Worm (Caenorhabditis elegans): ENCODE measurements around the gene gsp-2.

Gene gsp-2

DNA sequence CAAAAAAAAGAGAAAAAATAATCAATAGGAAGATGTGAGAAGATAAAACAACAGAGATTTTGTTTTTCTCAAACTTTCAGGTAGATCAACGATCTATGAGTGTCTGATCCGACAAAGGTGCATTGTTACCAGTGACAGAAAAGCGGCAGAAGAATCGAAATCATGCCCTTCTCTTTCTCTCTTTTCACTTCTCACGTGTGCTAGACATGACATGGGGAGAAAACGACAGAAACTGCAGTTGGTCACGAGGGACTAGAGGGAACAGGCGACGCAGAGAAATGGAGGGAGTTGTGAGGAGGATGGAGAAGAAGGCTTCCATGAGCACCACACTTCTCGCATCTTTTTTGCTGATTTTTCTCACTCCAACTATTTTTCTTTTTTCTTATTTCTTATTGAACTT is 1.2 kb upstream of the gsp-2 start, which contains the start of gene F56C9.10 (continued):
- TF ChIP-seq tbp1 (GFP tag; optimal IDR thresholded peaks at IDR 0.05) (peak; percentile 58), lag-1 (GFP tag; IDR thresholded peaks at IDR 0.05) (no peak), attf-6 (GFP tag; IDR thresholded peaks at IDR 0.05) (no peak), F33H1.4 (GFP tag; IDR thresholded peaks at IDR 0.05) (peak; percentile 41), pha-4 (tag; optimal IDR thresholded peaks at IDR 0.05) (no peak), hsf-1 (GFP tag; IDR thresholded peaks at IDR 0.05) (no peak), atf-7 (tag; optimal IDR thresholded peaks at IDR 0.05) (peak; percentile 72), tlf-1 (GFP tag; optimal IDR thresholded peaks at IDR 0.05) (peak; percentile 67), ztf-25 (GFP tag; IDR thresholded peaks at IDR 0.05) (no peak), attf-5 (GFP tag; optimal IDR thresholded peaks at IDR 0.05) (peak; percentile 86), nfya-2 (GFP tag; IDR thresholded peaks at IDR 0.05) (no peak), snpc-1.3 (tag; optimal IDR thresholded peaks at IDR 0.05; ENCODE audit: insufficient read depth) (no peak), tbx-9 (tag; optimal IDR thresholded peaks at IDR 0.05; ENCODE audit: borderline replicate concordance) (no peak), attf-3 (GFP tag; conservative IDR thresholded peaks at IDR 0.05) (no peak), ccch-3 (GFP tag; optimal IDR thresholded peaks at IDR 0.05) (no peak), nhr-90 (tag; optimal IDR thresholded peaks at IDR 0.05) (peak; percentile 47), let-526 (GFP tag; IDR thresholded peaks at IDR 0.05) (peak; percentile 51; the same call in 1 of the 2 replicates), ztf-22 (GFP tag; optimal IDR thresholded peaks at IDR 0.05) (no peak), aptf-2 (GFP tag; conservative IDR thresholded peaks at IDR 0.05) (no peak), aptf-3 (GFP tag; IDR thresholded peaks at IDR 0.05) (no peak), F57A8.1 (GFP tag; optimal IDR thresholded peaks at IDR 0.05) (no peak), gei-17 (GFP tag; optimal IDR thresholded peaks at IDR 0.05) (peak; percentile 43), nhr-80 (tag; optimal IDR thresholded peaks at IDR 0.05) (peak; percentile 78), madf-10 (tag; optimal IDR thresholded peaks at IDR 0.05) (peak; percentile 77), ceh-58 (GFP tag; IDR thresholded peaks at IDR 0.05) (no peak), hmg-1.2 (GFP tag; IDR thresholded peaks at IDR 0.05) (peak; percentile 50; the same call in 1 of the 2 replicates), die-1 (tag; optimal IDR thresholded peaks at IDR 0.05) (peak; percentile 34), F55B11.4 (tag; optimal IDR thresholded peaks at IDR 0.05; ENCODE audit: borderline replicate concordance, insufficient read depth) (no peak), pbrm-1 (GFP tag; IDR thresholded peaks at IDR 0.05) (peak; percentile 79), hrde-1 (tag; optimal IDR thresholded peaks at IDR 0.05; ENCODE audit: borderline replicate concordance) (no peak), dpff-1 (tag; optimal IDR thresholded peaks at IDR 0.05) (no peak), ceh-27 (GFP tag; optimal IDR thresholded peaks at IDR 0.05) (peak; percentile 83), hlh-26 (GFP tag; conservative IDR thresholded peaks at IDR 0.05) (no peak), hlh-12 (tag; optimal IDR thresholded peaks at IDR 0.05) (no peak), nfya-1 (tag; optimal IDR thresholded peaks at IDR 0.05; ENCODE audit: borderline replicate concordance, insufficient read depth) (no peak), chd-7 (tag; optimal IDR thresholded peaks at IDR 0.05) (peak; percentile 82), efl-1 (GFP tag; optimal IDR thresholded peaks at IDR 0.05) (no peak), ets-4 (GFP tag; optimal IDR thresholded peaks at IDR 0.05) (peak; percentile 19), xnd-1 (tag; optimal IDR thresholded peaks at IDR 0.05) (no peak), Y56A3A.18 (GFP tag; IDR thresholded peaks at IDR 0.05) (no peak), dpl-1 (GFP tag; optimal IDR thresholded peaks at IDR 0.05) (no peak), fkh-3 (tag; optimal IDR thresholded peaks at IDR 0.05) (no peak), bed-1 (GFP tag; IDR thresholded peaks at IDR 0.05) (no peak), lin-54 (GFP tag; optimal IDR thresholded peaks at IDR 0.05) (peak; percentile 50), madf-6 (GFP tag; IDR thresholded peaks at IDR 0.05) (no peak), Y67H2A.10 (GFP tag; conservative IDR thresholded peaks at IDR 0.05) (no peak), rcor-1 (GFP tag; IDR thresholded peaks at IDR 0.05) (0 out of 2 replicates have a peak, but pooled peaks have one; percentile 20), let-607 (tag; optimal IDR thresholded peaks at IDR 0.05) (peak; percentile 67 to 69), ekl-4 (GFP tag; IDR thresholded peaks at IDR 0.05) (peak; percentile 71; the same call in 1 of the 2 replicates)
